Fruit fly (Drosophila melanogaster): ENCODE measurements around the gene Cyp4ae1.

- TF ChIP-seq EcR (GFP tag; optimal IDR thresholded peaks at IDR 0.05) (no peak), Dll (optimal IDR thresholded peaks at IDR 0.05) (peak; percentile 87), usp (GFP tag; optimal IDR thresholded peaks at IDR 0.05) (no peak)
Observed at dm6 chrX:2194208-2195094, 15.6 kb downstream of the Cyp4ae1 start.

Measured in whole organism.